Worm (Caenorhabditis elegans) whole organism, dauer: Measurements from ENCODE around the gene T13A10.64.
"Not testable (repeated sequence)": the region's sequence is repeated elsewhere in the genome, so short reads cannot be mapped to it uniquely, and the experiment has no call there.

Experiments used
- unc-62 ChIP-seq: sonication (generic microtip); optimal IDR thresholded peaks from 2 replicates; lab custom pipeline; 2017; ENCODE audit warnings: missing biosample characterization, missing genetic modification reagents, missing genetic modification characterization

T13A10.64 gene

ce11 chrIV:6253000-6253399, 1.7 kb upstream of the T13A10.64 start, which contains the start of gene T13A10.2:
T13A10.2 (plus strand) TSS chrIV:6253300.
- TF ChIP-seq unc-62 (GFP tag; lab: Kevin White, UChicago) = not testable (repeated sequence)

- TF ChIP-seq unc-62 (GFP tag; lab: Kevin White, UChicago) = no peak
Observed at ce11 chrIV:6258967-6259366, 4.2 kb downstream of the T13A10.64 start.

DNA sequence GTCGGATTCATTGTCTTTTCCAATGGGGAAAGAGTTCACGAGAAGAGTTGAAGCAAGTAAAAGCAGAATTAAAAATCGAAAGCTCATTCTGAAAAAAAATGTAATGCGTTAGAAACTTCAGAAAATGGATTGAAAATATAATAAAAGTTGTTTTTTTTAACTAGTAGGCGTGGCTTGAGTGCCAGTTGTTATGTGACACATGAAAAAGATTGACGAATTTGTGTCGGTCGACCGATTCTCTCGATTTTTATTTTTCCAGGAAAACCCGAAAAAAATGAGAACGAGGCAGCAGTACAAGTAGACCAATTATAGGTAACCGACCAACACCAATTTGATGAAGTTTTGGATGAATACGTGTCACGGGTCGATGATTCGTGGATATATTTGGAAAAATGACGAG, 5.0 kb downstream of the T13A10.64 start, which contains the start of gene nlp-16:
nlp-16 (minus strand) TSS at position 101 of the 400 bp plus-strand sequence.
- no peak for TF ChIP-seq unc-62 (GFP tag; lab: Kevin White, UChicago)

ce11 chrIV:6263244-6263643, 8.5 kb downstream of the T13A10.64 start, which contains the start of gene srv-28:
srv-28 (minus strand) TSS chrIV:6263344.
- TF ChIP-seq unc-62 (GFP tag; lab: Kevin White, UChicago) = no peak

- no peak for TF ChIP-seq unc-62 (GFP tag; lab: Kevin White, UChicago)
Observed at ce11 chrIV:6266499-6266898, 11.8 kb downstream of the T13A10.64 start, which contains the start of gene srv-29. srv-29 (minus strand) TSS chrIV:6266599.

- TF ChIP-seq unc-62 (GFP tag; lab: Kevin White, UChicago) = no peak
Observed at ce11 chrIV:6269346-6269745, 14.6 kb downstream of the T13A10.64 start, which contains the start of gene srv-30. srv-30 (minus strand) TSS chrIV:6269446.

- TF ChIP-seq unc-62 (GFP tag; lab: Kevin White, UChicago) = no peak
Observed at ce11 chrIV:6271923-6272322, 17.2 kb downstream of the T13A10.64 start, which contains the start of gene srv-31. srv-31 (minus strand) TSS chrIV:6272023.

DNA sequence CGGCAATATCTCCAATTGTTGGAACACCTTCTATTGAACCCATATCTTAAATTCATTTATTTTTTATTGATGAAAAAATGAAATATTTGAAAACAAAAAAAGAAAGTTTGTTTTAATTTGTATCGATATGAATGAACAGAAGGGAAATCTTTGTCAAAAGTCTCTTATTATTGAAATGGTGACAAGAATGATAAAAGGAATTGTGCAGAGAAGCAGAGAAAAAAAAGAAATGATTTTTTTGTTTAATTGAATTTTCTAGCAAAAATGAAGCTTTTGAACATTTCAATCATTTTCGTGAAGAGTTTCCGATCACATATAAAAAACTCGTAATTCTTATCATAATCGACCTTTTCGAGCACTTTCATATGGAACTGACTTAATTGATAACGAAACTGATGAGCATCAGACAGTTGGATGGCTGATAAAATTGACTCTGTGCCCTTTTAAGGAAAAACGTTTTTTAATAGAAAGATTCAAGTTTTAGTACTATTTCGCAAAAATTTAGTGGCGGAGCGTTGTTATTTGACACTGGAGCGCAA, 21.0 kb downstream of the T13A10.64 start, which contains the start of the genes aat-4 and T13A10.1:
aat-4 (minus strand) TSS at position 51 of the 539 bp plus-strand sequence.
T13A10.1 (plus strand) TSS at position 411 of the 539 bp plus-strand sequence.
- TF ChIP-seq unc-62 (GFP tag; lab: Kevin White, UChicago) = no peak

DNA sequence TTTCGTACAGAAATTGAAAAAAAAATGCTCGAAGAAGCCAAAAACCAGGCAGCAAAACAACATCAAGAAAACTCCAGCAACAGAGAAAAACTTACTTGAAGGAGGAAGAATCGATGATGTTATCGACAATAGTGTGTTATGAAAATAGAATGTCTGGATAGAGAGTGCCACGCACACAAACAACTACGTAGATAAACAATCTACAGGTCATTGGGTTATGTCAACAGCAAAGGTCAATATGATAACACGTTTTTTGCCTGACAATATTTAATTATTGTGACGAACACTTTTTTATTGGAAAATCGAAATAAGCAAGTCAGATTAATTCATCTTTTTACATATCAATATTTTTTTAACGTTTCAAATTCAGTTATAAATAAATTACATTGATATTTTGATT, 24.7 kb downstream of the T13A10.64 start, which contains the start of gene sams-5:
sams-5 (minus strand) TSS at position 131 of the 400 bp plus-strand sequence.
- TF ChIP-seq unc-62 (GFP tag; lab: Kevin White, UChicago) = no peak

DNA sequence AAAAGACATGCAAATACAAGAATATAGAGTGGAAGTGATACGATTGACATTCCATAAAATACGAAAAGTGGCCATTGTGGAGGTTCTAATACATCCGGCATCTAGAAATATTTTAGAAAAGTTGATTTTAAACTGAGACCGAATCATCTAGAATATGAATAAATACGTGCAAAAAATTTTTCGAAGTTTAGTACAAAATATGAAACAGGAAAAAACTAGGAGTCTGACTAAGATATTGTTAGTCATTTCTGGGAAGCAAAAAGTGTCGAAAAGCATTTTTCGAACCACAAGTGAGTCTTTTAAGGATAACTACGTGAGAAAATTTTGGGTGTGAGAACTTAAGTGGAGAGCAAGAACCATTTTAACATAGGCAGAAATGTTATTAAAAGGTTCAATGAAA, 27.4 kb downstream of the T13A10.64 start, which contains the start of gene srv-32:
srv-32 (minus strand) TSS at position 101 of the 400 bp plus-strand sequence.
- no peak for TF ChIP-seq unc-62 (GFP tag; lab: Kevin White, UChicago)

ce11 chrIV:6284277-6284676, 29.5 kb downstream of the T13A10.64 start, which contains the start of gene ops-1:
ops-1 (minus strand) TSS chrIV:6284377.
- no peak for TF ChIP-seq unc-62 (GFP tag; lab: Kevin White, UChicago)

DNA sequence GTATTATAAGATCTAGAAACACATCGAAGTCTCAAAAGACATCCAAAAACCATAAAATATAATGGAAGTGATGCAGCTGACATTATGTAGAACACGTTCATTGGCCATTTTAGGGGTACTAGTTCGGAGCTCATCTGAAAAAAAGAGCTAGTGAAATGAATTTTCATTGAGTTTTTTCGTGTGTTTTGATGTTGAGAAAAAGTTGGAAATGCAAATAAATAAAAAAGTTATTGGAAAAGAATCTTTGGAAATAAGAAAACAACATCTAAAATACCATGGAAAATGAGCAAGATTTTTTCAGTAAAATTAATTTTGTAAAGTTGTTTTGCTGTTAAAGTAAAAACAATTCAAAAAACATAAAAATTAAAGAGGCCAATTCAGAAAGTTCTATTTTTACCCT, 36.0 kb downstream of the T13A10.64 start, which contains the start of gene srv-24:
srv-24 (minus strand) TSS at position 101 of the 400 bp plus-strand sequence.
- TF ChIP-seq unc-62 (GFP tag; lab: Kevin White, UChicago) = no peak

- no peak for TF ChIP-seq unc-62 (GFP tag; lab: Kevin White, UChicago)
Observed at ce11 chrIV:6294081-6294480, 39.3 kb downstream of the T13A10.64 start, which contains the start of gene hil-2. hil-2 (plus strand) TSS chrIV:6294240.

- no peak for TF ChIP-seq unc-62 (GFP tag; lab: Kevin White, UChicago)
Observed at ce11 chrIV:6298253-6298652, 43.5 kb downstream of the T13A10.64 start, which contains the start of gene srv-27. srv-27 (minus strand) TSS chrIV:6298353.

DNA sequence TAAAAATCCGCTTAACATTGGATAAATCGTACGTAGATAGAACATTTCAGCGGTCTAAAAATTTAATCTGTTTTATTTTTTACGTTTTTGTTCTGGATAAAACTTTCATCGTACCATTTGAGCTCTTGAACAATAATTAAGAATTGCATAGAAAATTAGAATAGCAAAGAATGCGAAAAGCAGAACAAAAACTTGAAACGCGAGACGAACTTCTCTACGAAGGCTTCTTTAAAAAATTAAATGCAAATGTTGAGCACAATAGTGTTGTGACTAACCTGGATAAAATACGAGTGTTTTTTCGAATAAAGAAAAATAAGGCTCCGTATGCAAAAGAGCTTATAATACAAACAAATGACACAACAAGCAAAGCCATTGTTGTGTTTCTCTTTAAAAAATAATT, 44.8 kb downstream of the T13A10.64 start:
- no peak for TF ChIP-seq unc-62 (GFP tag; lab: Kevin White, UChicago)

DNA sequence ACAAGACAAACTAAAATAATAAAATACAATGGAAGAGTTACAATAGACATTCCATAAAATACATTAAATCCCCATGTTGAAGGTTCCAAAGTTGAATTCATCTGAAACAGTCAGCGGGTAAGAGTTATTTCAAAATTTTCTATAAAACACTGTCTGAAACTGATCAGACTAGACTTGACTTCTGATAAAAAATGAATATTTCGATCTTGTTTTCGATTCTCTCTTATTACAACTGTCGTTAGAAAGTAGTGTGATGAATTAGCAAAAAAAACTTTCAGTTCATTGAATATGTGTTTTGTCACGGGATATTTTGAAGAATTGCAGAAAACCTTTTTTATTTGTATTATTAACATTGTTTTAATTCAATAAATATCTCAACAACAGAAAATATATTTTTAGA, 47.0 kb downstream of the T13A10.64 start, which contains the start of gene srv-26:
srv-26 (minus strand) TSS at position 101 of the 400 bp plus-strand sequence.
- no peak for TF ChIP-seq unc-62 (GFP tag; lab: Kevin White, UChicago)
